Fruit fly (Drosophila melanogaster) whole organism: ENCODE results near the gene CG12224.

Source experiments
- CG8478 ChIP-seq: fragments of >200 bp; optimal IDR thresholded peaks from 2 replicates; lab custom pipeline; 2018; ENCODE audit warnings: inconsistent platforms
- Dll ChIP-seq: fragments of >200 bp; optimal IDR thresholded peaks from 2 replicates; lab custom pipeline; 2017
- EcR ChIP-seq, 2 experiments: fragments of >200 bp; optimal IDR thresholded peaks; 2 replicates each; lab custom pipeline; 2017; ENCODE audit warnings: missing biosample characterization in 2 of 2, missing genetic modification characterization in 2 of 2, missing genetic modification reagents in 2 of 2
- psq ChIP-seq: fragments of >200 bp; optimal IDR thresholded peaks from 2 replicates; lab custom pipeline; 2017

DNA sequence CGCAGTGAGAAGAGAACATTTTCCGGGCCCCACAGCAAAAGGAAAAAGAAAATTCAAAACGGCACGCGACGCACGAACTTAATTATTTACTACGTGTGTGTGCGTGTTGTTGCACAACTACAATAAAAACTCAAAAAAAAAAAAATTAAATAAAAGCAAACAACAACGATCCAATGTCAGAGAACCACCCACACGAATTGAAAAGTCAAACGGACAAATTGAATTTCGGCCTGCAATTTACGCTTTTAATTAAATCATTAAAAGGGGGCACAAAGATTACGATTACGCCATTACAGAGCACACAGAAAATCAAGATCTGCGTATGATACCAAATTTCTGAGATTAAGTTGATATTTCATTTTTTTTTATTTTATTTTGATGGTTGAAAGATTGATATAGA is 33.9 kb downstream of the CG12224 start:
- TF ChIP-seq Dll (lab: Kevin White, UChicago) (no peak), psq (lab: Kevin White, UChicago) (no peak), CG8478 (lab: Kevin White, UChicago) (no peak), EcR (GFP tag; optimal IDR thresholded peaks at IDR 0.05; lab: Kevin White, UChicago) (no peak)
